Fruit fly (Drosophila melanogaster): ENCODE data around the gene CG1764.

DNA sequence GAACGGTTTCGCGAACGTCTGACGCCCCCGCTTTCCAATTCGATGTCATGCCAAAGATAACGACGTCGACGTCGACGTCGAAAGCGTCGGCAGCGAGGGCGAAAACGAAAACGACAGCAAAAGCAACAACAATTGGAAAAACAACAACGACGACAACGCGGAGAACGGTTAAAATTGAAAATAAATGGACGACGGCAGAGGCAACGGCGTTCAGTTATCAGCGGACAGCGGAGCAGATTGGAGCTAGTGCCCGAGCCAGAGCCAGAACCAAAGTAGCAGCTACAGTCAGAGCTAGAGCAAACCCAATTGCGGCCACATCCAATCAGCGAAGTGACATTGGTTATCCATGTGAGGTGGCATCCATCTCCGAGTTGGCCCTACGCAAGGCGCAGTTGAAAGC lies 3.1 kb upstream of the CG1764 start:
- no peak for TF ChIP-seq Hr38 (GFP tag; optimal IDR thresholded peaks at IDR 0.05)
- TF ChIP-seq fkh (GFP tag; optimal IDR thresholded peaks at IDR 0.05) = no peak
- no peak for TF ChIP-seq CG7368 (GFP tag; optimal IDR thresholded peaks at IDR 0.05)
